Worm (Caenorhabditis elegans) whole organism, L4 larva: Measurements from ENCODE around the gene nas-16.

Source experiments
- Y105C5A.15 ChIP-seq: fragments of 200-800 bp; sonication (Bioruptor generic); IDR thresholded peaks from 2 replicates; pipeline ENCODE4 v1.3.6; 2022; ENCODE audit warnings: missing genetic modification characterization, missing compliant biosample characterization
- ama-1 ChIP-seq: fragments of 150-350 bp; optimal IDR thresholded peaks from 2 replicates; lab custom pipeline; 2014; ENCODE audit warnings: inconsistent platforms, mixed read lengths
- hmg-1.1 ChIP-seq: fragments of 200-800 bp; sonication (Bioruptor generic); IDR thresholded peaks from 2 replicates; pipeline ENCODE4 v1.3.6; 2022; ENCODE audit warnings: missing genetic modification reagents, missing genetic modification characterization, missing compliant biosample characterization
- snpc-4 ChIP-seq: fragments of 150-350 bp; optimal IDR thresholded peaks from 2 replicates; lab custom pipeline; 2014; ENCODE audit warnings: missing biosample characterization, missing genetic modification characterization

- TF ChIP-seq Y105C5A.15 (GFP tag; lab: Robert Waterston, UW) (no peak), ama-1 (lab: Kevin White, UChicago) (no peak), snpc-4 (no peak), hmg-1.1 (GFP tag; lab: Robert Waterston, UW) (no peak)
Observed at ce11 chrV:11403702-11404101, 11.6 kb downstream of the nas-16 start.
